Worm (Caenorhabditis elegans) whole organism, late embryonic: ENCODE measurements around the gene acs-10.

ENCODE experiments used
- C08G9.2 ChIP-seq: sonication (generic microtip); optimal IDR thresholded peaks from 2 replicates; lab custom pipeline; 2016; ENCODE audit warnings: mild to moderate bottlenecking, missing genetic modification characterization, moderate library complexity, missing compliant biosample characterization
- C38D4.7 ChIP-seq: fragments of 200-800 bp; sonication (Bioruptor generic); optimal IDR thresholded peaks from 2 replicates; lab custom pipeline; 2018; ENCODE audit warnings: mild to moderate bottlenecking, missing genetic modification characterization, moderate library complexity, missing compliant biosample characterization
- Y22D7AL.16 ChIP-seq: sonication (generic microtip); optimal IDR thresholded peaks from 2 replicates; lab custom pipeline; 2016; ENCODE audit warnings: missing genetic modification characterization, missing compliant biosample characterization
- ceh-24 ChIP-seq: sonication (generic microtip); optimal IDR thresholded peaks from 2 replicates; lab custom pipeline; 2016; ENCODE audit warnings: mild to moderate bottlenecking, missing genetic modification characterization, missing compliant biosample characterization
- ceh-31 ChIP-seq: sonication (generic microtip); optimal IDR thresholded peaks from 2 replicates; lab custom pipeline; 2016; ENCODE audit warnings: missing genetic modification characterization, missing compliant biosample characterization
- ceh-34 ChIP-seq: sonication (generic microtip); optimal IDR thresholded peaks from 2 replicates; lab custom pipeline; 2016; ENCODE audit warnings: mild to moderate bottlenecking, missing genetic modification characterization, missing compliant biosample characterization
- ceh-48 ChIP-seq: sonication (generic microtip); optimal IDR thresholded peaks from 2 replicates; lab custom pipeline; 2016; ENCODE audit warnings: missing genetic modification characterization, inconsistent platforms, missing compliant biosample characterization
- ceh-6 ChIP-seq: fragments of 200-800 bp; sonication (Bioruptor generic); optimal IDR thresholded peaks from 2 replicates; lab custom pipeline; 2018; ENCODE audit warnings: mild to moderate bottlenecking, missing genetic modification characterization, missing compliant biosample characterization
- che-1 ChIP-seq: sonication (generic microtip); optimal IDR thresholded peaks from 2 replicates; lab custom pipeline; 2016; ENCODE audit warnings: mild to moderate bottlenecking, missing genetic modification characterization, missing compliant biosample characterization
- elt-4 ChIP-seq: sonication (generic microtip); optimal IDR thresholded peaks from 2 replicates; lab custom pipeline; 2016; ENCODE audit warnings: missing genetic modification characterization, missing compliant biosample characterization
- ets-4 ChIP-seq: sonication (generic microtip); optimal IDR thresholded peaks from 2 replicates; lab custom pipeline; 2016; ENCODE audit warnings: missing genetic modification characterization, missing compliant biosample characterization
- eyg-1 ChIP-seq: sonication (generic microtip); optimal IDR thresholded peaks from 2 replicates; lab custom pipeline; 2016; ENCODE audit warnings: missing genotype, missing genetic modification characterization, missing compliant biosample characterization
- fkh-10 ChIP-seq: fragments of 150-350 bp; optimal IDR thresholded peaks from 2 replicates; lab custom pipeline; 2014; ENCODE audit warnings: missing biosample characterization, missing genetic modification reagents, missing genetic modification characterization
- hlh-15 ChIP-seq: sonication (generic microtip); optimal IDR thresholded peaks from 2 replicates; lab custom pipeline; 2016; ENCODE audit warnings: missing genetic modification characterization, missing compliant biosample characterization
- hlh-6 ChIP-seq: sonication (generic microtip); optimal IDR thresholded peaks from 2 replicates; lab custom pipeline; 2016; ENCODE audit warnings: missing genotype, missing genetic modification characterization, missing compliant biosample characterization
- lin-11 ChIP-seq: fragments of 200-800 bp; sonication (Bioruptor generic); optimal IDR thresholded peaks from 2 replicates; lab custom pipeline; 2018; ENCODE audit warnings: mild to moderate bottlenecking, missing genetic modification characterization, missing compliant biosample characterization
- mec-3 ChIP-seq: sonication (generic microtip); optimal IDR thresholded peaks from 2 replicates; lab custom pipeline; 2016; ENCODE audit warnings: borderline replicate concordance, missing genetic modification characterization, missing compliant biosample characterization
- nfya-1 ChIP-seq: sonication (generic microtip); optimal IDR thresholded peaks from 2 replicates; lab custom pipeline; 2017; ENCODE audit warnings: missing genetic modification characterization, mild to moderate bottlenecking, missing compliant biosample characterization, antibody characterized with exemption, moderate library complexity
- npax-4 ChIP-seq: sonication (generic microtip); optimal IDR thresholded peaks from 2 replicates; lab custom pipeline; 2016; ENCODE audit warnings: missing genetic modification characterization, missing compliant biosample characterization
- odd-2 ChIP-seq: sonication (generic microtip); optimal IDR thresholded peaks from 2 replicates; lab custom pipeline; 2017; ENCODE audit warnings: antibody characterized with exemption, mild to moderate bottlenecking, missing genetic modification characterization, missing compliant biosample characterization
- pat-9 ChIP-seq: fragments of 200-800 bp; sonication (Bioruptor generic); optimal IDR thresholded peaks from 2 replicates; lab custom pipeline; 2018; ENCODE audit warnings: mild to moderate bottlenecking, missing genetic modification characterization, moderate library complexity, missing compliant biosample characterization
- pha-2 ChIP-seq: sonication (generic microtip); optimal IDR thresholded peaks from 2 replicates; lab custom pipeline; 2017; ENCODE audit warnings: mild to moderate bottlenecking, missing genetic modification characterization, missing compliant biosample characterization
- pros-1 ChIP-seq: fragments of 150-350 bp; optimal IDR thresholded peaks from 2 replicates; lab custom pipeline; 2014; ENCODE audit warnings: missing biosample characterization, missing genetic modification reagents, missing genetic modification characterization
- ref-2 ChIP-seq: sonication (generic microtip); optimal IDR thresholded peaks from 2 replicates; lab custom pipeline; 2016; ENCODE audit warnings: missing genetic modification characterization, missing compliant biosample characterization
- tbx-2 ChIP-seq: sonication (generic microtip); optimal IDR thresholded peaks from 2 replicates; lab custom pipeline; 2016; ENCODE audit warnings: missing genetic modification characterization, missing compliant biosample characterization
- tbx-7 ChIP-seq: sonication (generic microtip); optimal IDR thresholded peaks from 2 replicates; lab custom pipeline; 2016; ENCODE audit warnings: missing genotype, missing genetic modification characterization, missing compliant biosample characterization
- ttx-3 ChIP-seq: sonication (generic microtip); optimal IDR thresholded peaks from 2 replicates; lab custom pipeline; 2016; ENCODE audit warnings: missing genetic modification reagents, missing genetic modification characterization, missing compliant biosample characterization
- unc-42 ChIP-seq: sonication (generic microtip); optimal IDR thresholded peaks from 2 replicates; lab custom pipeline; 2016; ENCODE audit warnings: missing genotype, missing genetic modification characterization, missing compliant biosample characterization
- unc-55 ChIP-seq: sonication (generic microtip); optimal IDR thresholded peaks from 2 replicates; lab custom pipeline; 2017; ENCODE audit warnings: missing biosample characterization, missing genetic modification reagents, missing genetic modification characterization
- unc-86 ChIP-seq: sonication (generic microtip); optimal IDR thresholded peaks from 2 replicates; lab custom pipeline; 2016; ENCODE audit warnings: missing genetic modification characterization, missing compliant biosample characterization
- zip-5 ChIP-seq: sonication (generic microtip); optimal IDR thresholded peaks from 2 replicates; lab custom pipeline; 2016; ENCODE audit warnings: missing genetic modification characterization, missing compliant biosample characterization
- ztf-16 ChIP-seq: sonication (generic microtip); optimal IDR thresholded peaks from 2 replicates; lab custom pipeline; 2017; ENCODE audit warnings: missing genetic modification characterization, missing compliant biosample characterization

acs-10 gene

ce11 chrV:14126341-14126924, 19.9 kb upstream of the acs-10 start:
- TF ChIP-seq unc-42 (tag; lab: Kevin White, UChicago) (peak; percentile 77), hlh-6 (peak; percentile 9), zip-5 (tag; lab: Kevin White, UChicago) (no peak), npax-4 (tag; lab: Kevin White, UChicago) (no peak)

ce11 chrV:14127834-14128233, 18.5 kb upstream of the acs-10 start:
- peak; percentile 69 for TF ChIP-seq unc-42 (tag; lab: Kevin White, UChicago)
- no peak for TF ChIP-seq pros-1 (tag; lab: Kevin White, UChicago)
- no peak for TF ChIP-seq C08G9.2 (tag; lab: Kevin White, UChicago)
- TF ChIP-seq unc-55 (GFP tag; lab: Kevin White, UChicago) = no peak
- TF ChIP-seq fkh-10 (GFP tag; lab: Kevin White, UChicago) = no peak
- no peak for TF ChIP-seq Y22D7AL.16 (tag; lab: Kevin White, UChicago)

- TF ChIP-seq ztf-16 (no peak), elt-4 (tag; lab: Kevin White, UChicago) (no peak), mec-3 (tag; lab: Kevin White, UChicago) (no peak), ceh-6 (GFP tag; lab: Kevin White, UChicago) (no peak), odd-2 (tag; lab: Kevin White, UChicago) (no peak), nfya-1 (tag; lab: Kevin White, UChicago) (no peak), ceh-24 (tag; lab: Kevin White, UChicago) (no peak), ceh-34 (tag; lab: Kevin White, UChicago) (no peak), ref-2 (tag; lab: Kevin White, UChicago) (no peak), eyg-1 (tag; lab: Kevin White, UChicago) (no peak), unc-86 (tag; lab: Kevin White, UChicago) (no peak), lin-11 (tag; lab: Kevin White, UChicago) (no peak), C38D4.7 (GFP tag; lab: Kevin White, UChicago) (no peak), pha-2 (tag; lab: Kevin White, UChicago) (no peak), hlh-6 (no peak), ceh-31 (tag; lab: Kevin White, UChicago) (no peak), tbx-7 (tag; lab: Kevin White, UChicago) (no peak), pat-9 (tag; lab: Kevin White, UChicago) (no peak)
- TF ChIP-seq, all 69 proteins: peak for 0
Observed at ce11 chrV:14128858-14129257, 17.4 kb upstream of the acs-10 start.

- TF ChIP-seq unc-42 (tag; lab: Kevin White, UChicago) = peak; percentile 72
- TF ChIP-seq hlh-15 (tag; lab: Kevin White, UChicago) = no peak
- no peak for TF ChIP-seq ref-2 (tag; lab: Kevin White, UChicago)
- no peak for TF ChIP-seq odd-2 (tag; lab: Kevin White, UChicago)
- peak; percentile 11 for TF ChIP-seq ttx-3 (tag; lab: Kevin White, UChicago)
Observed at ce11 chrV:14130226-14130625, 16.1 kb upstream of the acs-10 start.

ce11 chrV:14133002-14133763, 13.1 kb upstream of the acs-10 start:
- TF ChIP-seq C08G9.2 (tag; lab: Kevin White, UChicago) (peak; percentile 16), fkh-10 (GFP tag; lab: Kevin White, UChicago) (no peak), ceh-48 (tag; lab: Kevin White, UChicago) (peak; percentile 38), che-1 (no peak), nfya-1 (tag; lab: Kevin White, UChicago) (peak; percentile 4), ets-4 (tag; lab: Kevin White, UChicago) (no peak), tbx-2 (tag; lab: Kevin White, UChicago) (peak; percentile 10), zip-5 (tag; lab: Kevin White, UChicago) (peak; percentile 2)
